Worm (Caenorhabditis elegans): ENCODE data around the gene D2007.1.
A peak's percentile ranks its signal among the peaks of the same experiment; 100 is the strongest.

D2007.1 gene

ce11 chrIII:8121132-8121531 lies 34.1 kb upstream of the D2007.1 start, which contains the start of gene gei-8:
TSS of gene gei-8 (minus strand) at chrIII:8121232.
- TF ChIP-seq flh-1 (GFP tag; optimal IDR thresholded peaks at IDR 0.05) (no peak), tbx-8 (GFP tag; optimal IDR thresholded peaks at IDR 0.05) (no peak), unc-120 (tag; optimal IDR thresholded peaks at IDR 0.05; ENCODE audit: poor library complexity, severe bottlenecking) (no peak), M03D4.4 (tag; optimal IDR thresholded peaks at IDR 0.05) (no peak)

DNA sequence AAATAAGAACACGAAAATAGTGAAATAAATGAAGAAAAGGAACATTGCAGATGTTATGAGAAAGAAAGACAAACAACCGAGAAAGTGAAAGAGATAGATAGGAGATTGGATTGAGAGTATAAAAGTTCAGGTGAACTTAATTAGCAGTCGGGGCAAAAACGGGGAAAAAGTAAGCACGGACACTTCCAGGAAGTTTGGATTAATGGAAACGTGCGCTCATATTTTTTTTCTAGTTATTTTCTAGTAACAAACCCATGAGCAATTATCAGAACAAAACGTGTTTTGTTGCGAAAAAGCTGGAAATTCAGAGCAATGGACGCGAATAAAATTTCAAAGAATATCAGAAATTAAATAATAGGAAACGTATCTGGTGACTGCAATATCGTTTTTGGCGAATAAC lies 33.3 kb upstream of the D2007.1 start:
- TF ChIP-seq mab-5 (tag; optimal IDR thresholded peaks at IDR 0.05) (no peak), drap-1 (GFP tag; optimal IDR thresholded peaks at IDR 0.05) (no peak), zip-8 (tag; optimal IDR thresholded peaks at IDR 0.05) (no peak), hlh-1 (tag; optimal IDR thresholded peaks at IDR 0.05) (no peak), unc-62 (GFP tag; optimal IDR thresholded peaks at IDR 0.05) (no peak), unc-39 (tag; optimal IDR thresholded peaks at IDR 0.05) (no peak), sptf-1 (tag; optimal IDR thresholded peaks at IDR 0.05) (no peak), bed-3 (GFP tag; optimal IDR thresholded peaks at IDR 0.05) (no peak), blmp-1 (tag; optimal IDR thresholded peaks at IDR 0.05) (no peak)

- TF ChIP-seq nhr-28 (tag; optimal IDR thresholded peaks at IDR 0.05): no peak
- no peak for TF ChIP-seq lin-13 (tag; optimal IDR thresholded peaks at IDR 0.05)
- TF ChIP-seq unc-62 (GFP tag; optimal IDR thresholded peaks at IDR 0.05): peak; percentile 18
- TF ChIP-seq elt-3 (tag; optimal IDR thresholded peaks at IDR 0.05): no peak
- peak; percentile 5 for TF ChIP-seq hlh-1 (tag; optimal IDR thresholded peaks at IDR 0.05)
- TF ChIP-seq flh-1 (GFP tag; optimal IDR thresholded peaks at IDR 0.05): no peak
- peak; percentile 79 for TF ChIP-seq ces-1 (GFP tag; optimal IDR thresholded peaks at IDR 0.05)
- no peak for TF ChIP-seq ham-2 (GFP tag; optimal IDR thresholded peaks at IDR 0.05)
- no peak for TF ChIP-seq lin-32 (GFP tag; optimal IDR thresholded peaks at IDR 0.05)
- TF ChIP-seq mls-2 (tag; optimal IDR thresholded peaks at IDR 0.05): peak; percentile 48
- TF ChIP-seq snpc-4 (tag; optimal IDR thresholded peaks at IDR 0.05): no peak
- TF ChIP-seq M03D4.4 (tag; optimal IDR thresholded peaks at IDR 0.05): no peak
- TF ChIP-seq lsy-2 (tag; optimal IDR thresholded peaks at IDR 0.05): peak; percentile 34
- TF ChIP-seq mep-1 (tag; optimal IDR thresholded peaks at IDR 0.05): no peak
- peak; percentile 30 for TF ChIP-seq unc-120 (tag; optimal IDR thresholded peaks at IDR 0.05; ENCODE audit: poor library complexity, severe bottlenecking)
- no peak for TF ChIP-seq unc-39 (tag; optimal IDR thresholded peaks at IDR 0.05)
- peak; percentile 52 for TF ChIP-seq nhr-237 (tag; optimal IDR thresholded peaks at IDR 0.05)
Observed at ce11 chrIII:8124323-8124722, 30.9 kb upstream of the D2007.1 start.

DNA sequence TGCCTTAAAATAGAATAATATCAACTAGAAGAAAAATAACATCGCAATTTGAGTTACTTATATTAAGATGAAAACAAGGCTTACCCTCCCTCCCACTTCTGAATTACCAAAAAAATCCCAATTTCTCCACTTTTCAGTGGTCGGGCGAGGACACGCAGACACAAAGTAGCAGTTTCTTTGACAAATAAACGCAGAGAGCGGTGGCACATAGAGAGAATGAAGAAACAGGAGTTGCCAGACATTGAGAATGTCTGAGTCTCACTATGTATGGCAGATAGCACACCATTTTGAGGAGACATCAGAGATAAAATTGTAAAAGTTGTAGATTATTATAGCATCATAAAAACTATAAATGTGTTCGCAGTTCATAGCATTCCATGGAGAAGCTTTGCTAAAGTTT lies 30.0 kb upstream of the D2007.1 start:
- TF ChIP-seq bed-3 (GFP tag; optimal IDR thresholded peaks at IDR 0.05) (no peak), lsy-2 (tag; optimal IDR thresholded peaks at IDR 0.05) (peak; percentile 11), nhr-2 (tag; optimal IDR thresholded peaks at IDR 0.05) (peak; percentile 43), mep-1 (tag; optimal IDR thresholded peaks at IDR 0.05) (no peak), flh-1 (GFP tag; optimal IDR thresholded peaks at IDR 0.05) (no peak), unc-62 (GFP tag; optimal IDR thresholded peaks at IDR 0.05) (peak; percentile 58), pha-4 (tag; optimal IDR thresholded peaks at IDR 0.05) (peak; percentile 48), unc-120 (tag; optimal IDR thresholded peaks at IDR 0.05; ENCODE audit: poor library complexity, severe bottlenecking) (peak; percentile 90), cnd-1 (tag; optimal IDR thresholded peaks at IDR 0.05) (no peak), blmp-1 (tag; optimal IDR thresholded peaks at IDR 0.05) (no peak), ztf-11 (tag; optimal IDR thresholded peaks at IDR 0.05) (no peak), ces-1 (GFP tag; optimal IDR thresholded peaks at IDR 0.05) (peak; percentile 70)

DNA sequence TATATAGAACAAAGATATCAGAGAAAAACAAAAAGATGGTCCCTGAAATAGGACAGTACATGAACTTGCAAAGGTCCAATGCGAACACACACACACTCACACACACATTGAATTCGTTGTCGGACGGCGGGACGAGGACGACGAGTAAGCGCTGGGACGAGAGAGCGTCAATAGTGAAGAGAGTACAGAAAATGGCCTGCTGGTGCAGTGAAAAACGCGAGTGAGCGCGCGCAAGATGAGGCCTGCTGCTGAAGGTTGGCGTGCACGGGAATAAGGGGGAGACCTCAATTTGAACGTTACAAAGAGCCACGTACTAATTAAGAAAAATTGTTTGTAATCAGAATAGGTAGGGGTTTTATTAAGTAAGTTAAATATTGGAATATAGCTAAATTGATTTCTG lies 28.3 kb upstream of the D2007.1 start:
- no peak for TF ChIP-seq lin-13 (tag; optimal IDR thresholded peaks at IDR 0.05)
- peak; percentile 48 for TF ChIP-seq ham-2 (GFP tag; optimal IDR thresholded peaks at IDR 0.05)
- peak; percentile 50 for TF ChIP-seq drap-1 (GFP tag; optimal IDR thresholded peaks at IDR 0.05)
- peak; percentile 24 for TF ChIP-seq lsy-2 (tag; optimal IDR thresholded peaks at IDR 0.05)
- no peak for TF ChIP-seq nhr-76 (tag; optimal IDR thresholded peaks at IDR 0.05)
- TF ChIP-seq unc-120 (tag; optimal IDR thresholded peaks at IDR 0.05; ENCODE audit: poor library complexity, severe bottlenecking): peak; percentile 25
- peak; percentile 60 for TF ChIP-seq cnd-1 (tag; optimal IDR thresholded peaks at IDR 0.05)
- TF ChIP-seq mep-1 (tag; optimal IDR thresholded peaks at IDR 0.05): no peak
- TF ChIP-seq pha-4 (tag; optimal IDR thresholded peaks at IDR 0.05): peak; percentile 15

ce11 chrIII:8129195-8129594 lies 26.1 kb upstream of the D2007.1 start:
- TF ChIP-seq mls-2 (tag; optimal IDR thresholded peaks at IDR 0.05): no peak
